Worm (Caenorhabditis elegans) whole organism, L4 larva: ENCODE data around the gene EGAP2.1.

Experiments
- D1046.2 ChIP-seq: fragments of 200-800 bp; sonication (Bioruptor generic); IDR thresholded peaks from 2 replicates; pipeline ENCODE4 v1.3.6; 2022; ENCODE audit warnings: missing genetic modification characterization, missing compliant biosample characterization
- F10B5.3 ChIP-seq: sonication (generic microtip); optimal IDR thresholded peaks from 2 replicates; lab custom pipeline; 2016; ENCODE audit warnings: mild to moderate bottlenecking, missing genetic modification characterization, missing compliant biosample characterization
- F49E8.2 ChIP-seq: sonication (generic microtip); optimal IDR thresholded peaks from 2 replicates; lab custom pipeline; 2016; ENCODE audit warnings: missing compliant biosample characterization, mild to moderate bottlenecking, missing genetic modification characterization, borderline replicate concordance
- R02D3.7 ChIP-seq: fragments of 150-350 bp; sonication (generic microtip); optimal IDR thresholded peaks from 3 replicates; lab custom pipeline; 2014; ENCODE audit warnings: missing biosample characterization, missing genetic modification characterization
- T26A8.4 ChIP-seq: fragments of 200-800 bp; sonication (Bioruptor generic); IDR thresholded peaks from 2 replicates; pipeline ENCODE4 v1.3.6; 2022; ENCODE audit warnings: missing genetic modification characterization, missing compliant biosample characterization
- aha-1 ChIP-seq: fragments of 150-350 bp; peaks from one replicate; lab custom pipeline; 2014; ENCODE audit warnings: missing biosample characterization, missing genetic modification characterization
- aly-2 ChIP-seq: sonication (generic microtip); optimal IDR thresholded peaks from 2 replicates; lab custom pipeline; 2018; ENCODE audit warnings: missing biosample characterization, missing genetic modification characterization
- attf-4 ChIP-seq: sonication (generic microtip); optimal IDR thresholded peaks from 3 replicates; lab custom pipeline; 2017; ENCODE audit warnings: missing biosample characterization, missing genetic modification characterization
- ceh-32 ChIP-seq: sonication (generic microtip); optimal IDR thresholded peaks from 2 replicates; lab custom pipeline; 2016; ENCODE audit warnings: mild to moderate bottlenecking, missing genetic modification characterization, missing compliant biosample characterization; ENCODE audit not compliant: poor library complexity
- ceh-82 ChIP-seq: sonication (generic microtip); optimal IDR thresholded peaks from 2 replicates; lab custom pipeline; 2017; ENCODE audit warnings: missing biosample characterization, missing genetic modification characterization
- ces-1 ChIP-seq: fragments of 150-350 bp; sonication (generic microtip); optimal IDR thresholded peaks from 4 replicates; lab custom pipeline; 2014; ENCODE audit warnings: missing biosample characterization, missing genetic modification reagents, missing genetic modification characterization
- cey-2 ChIP-seq: sonication (generic microtip); optimal IDR thresholded peaks from 3 replicates; lab custom pipeline; 2017; ENCODE audit warnings: missing genetic modification characterization, mild to moderate bottlenecking, missing compliant biosample characterization, antibody characterized with exemption, borderline replicate concordance; ENCODE audit not compliant: insufficient read depth
- ctbp-1 ChIP-seq: fragments of 200-800 bp; sonication (Bioruptor generic); IDR thresholded peaks from 2 replicates; pipeline ENCODE4 v1.3.6; 2022; ENCODE audit warnings: missing genetic modification reagents, missing genetic modification characterization, missing compliant biosample characterization
- daf-19 ChIP-seq: fragments of 200-800 bp; sonication (Bioruptor generic); conservative IDR thresholded peaks from 2 replicates; pipeline ENCODE4 v1.3.6; 2022; ENCODE audit warnings: missing genetic modification characterization, missing compliant biosample characterization
- daf-8 ChIP-seq: fragments of 200-800 bp; sonication (Bioruptor generic); IDR thresholded peaks from 2 replicates; pipeline ENCODE4 v1.3.6; 2022; ENCODE audit warnings: missing genetic modification characterization, missing compliant biosample characterization
- dmd-6 ChIP-seq: fragments of 200-800 bp; sonication (Bioruptor generic); IDR thresholded peaks from 2 replicates; pipeline ENCODE4 v1.3.6; 2022; ENCODE audit warnings: missing genetic modification reagents, missing genetic modification characterization, missing compliant biosample characterization
- dmd-9 ChIP-seq: fragments of 200-800 bp; sonication (Bioruptor generic); IDR thresholded peaks from 2 replicates; pipeline ENCODE4 v1.3.6; 2022; ENCODE audit warnings: missing genetic modification reagents, missing genetic modification characterization, missing compliant biosample characterization
- egl-43 ChIP-seq: fragments of 200-800 bp; sonication (Bioruptor generic); IDR thresholded peaks from 2 replicates; pipeline ENCODE4 v1.3.6; 2022; ENCODE audit warnings: missing genetic modification reagents, missing genetic modification characterization, missing compliant biosample characterization
- fos-1 ChIP-seq: fragments of 150-350 bp; optimal IDR thresholded peaks from 2 replicates; lab custom pipeline; 2014; ENCODE audit warnings: missing biosample characterization, missing genetic modification characterization
- hlh-11 ChIP-seq: fragments of 200-800 bp; sonication (Bioruptor generic); optimal IDR thresholded peaks from 2 replicates; lab custom pipeline; 2018; ENCODE audit warnings: mild to moderate bottlenecking, missing genetic modification characterization, missing compliant biosample characterization
- hlh-30 ChIP-seq: sonication (generic microtip); optimal IDR thresholded peaks from 2 replicates; lab custom pipeline; 2017; ENCODE audit warnings: antibody characterized with exemption, mild to moderate bottlenecking, missing genetic modification characterization, missing compliant biosample characterization; ENCODE audit not compliant: insufficient read depth
- hmg-1.1 ChIP-seq: fragments of 200-800 bp; sonication (Bioruptor generic); IDR thresholded peaks from 2 replicates; pipeline ENCODE4 v1.3.6; 2022; ENCODE audit warnings: missing genetic modification reagents, missing genetic modification characterization, missing compliant biosample characterization
- lim-7 ChIP-seq: fragments of 200-800 bp; sonication (Bioruptor generic); IDR thresholded peaks from 2 replicates; pipeline ENCODE4 v1.3.6; 2022; ENCODE audit warnings: missing genetic modification characterization, missing compliant biosample characterization
- lin-38 ChIP-seq: fragments of 200-800 bp; sonication (Bioruptor generic); IDR thresholded peaks from 2 replicates; pipeline ENCODE4 v1.3.6; 2022; ENCODE audit warnings: missing genetic modification reagents, missing genetic modification characterization, missing compliant biosample characterization
- mdl-1 ChIP-seq, 2 experiments: fragments of 150-350 bp in 1 of 2; sonication (generic microtip) in 1 of 2; optimal IDR thresholded peaks; 2 replicates each; lab custom pipeline; 2014 to 2017; ENCODE audit warnings: missing biosample characterization in 2 of 2, missing genetic modification characterization in 2 of 2
- mep-1 ChIP-seq: fragments of 150-350 bp; sonication (generic microtip); optimal IDR thresholded peaks from 3 replicates; lab custom pipeline; 2014; ENCODE audit warnings: missing biosample characterization, missing genetic modification characterization
- mes-2 ChIP-seq: sonication (generic microtip); optimal IDR thresholded peaks from 2 replicates; lab custom pipeline; 2016; ENCODE audit warnings: missing genotype, mild to moderate bottlenecking, missing genetic modification characterization, missing compliant biosample characterization; ENCODE audit not compliant: poor library complexity, severe bottlenecking
- mxl-3 ChIP-seq: fragments of 200-800 bp; sonication (Bioruptor generic); optimal IDR thresholded peaks from 2 replicates; lab custom pipeline; 2018; ENCODE audit warnings: mild to moderate bottlenecking, missing genetic modification characterization, missing compliant biosample characterization
- nhr-102 ChIP-seq: sonication (generic microtip); optimal IDR thresholded peaks from 2 replicates; lab custom pipeline; 2016; ENCODE audit warnings: mild to moderate bottlenecking, missing genetic modification characterization, moderate library complexity, missing compliant biosample characterization
- nhr-11 ChIP-seq: fragments of 150-350 bp; optimal IDR thresholded peaks from 2 replicates; lab custom pipeline; 2014; ENCODE audit warnings: missing biosample characterization, missing genetic modification characterization
- nhr-111 ChIP-seq: fragments of 200-800 bp; sonication (Bioruptor generic); optimal IDR thresholded peaks from 2 replicates; lab custom pipeline; 2018; ENCODE audit warnings: mild to moderate bottlenecking, missing genetic modification characterization, missing compliant biosample characterization
- nhr-25 ChIP-seq: sonication (generic microtip); optimal IDR thresholded peaks from 2 replicates; lab custom pipeline; 2017; ENCODE audit warnings: missing genetic modification characterization, mild to moderate bottlenecking, missing compliant biosample characterization, antibody characterized with exemption, moderate library complexity, borderline replicate concordance; ENCODE audit not compliant: insufficient read depth
- nhr-28 ChIP-seq: fragments of 150-350 bp; optimal IDR thresholded peaks from 2 replicates; lab custom pipeline; 2014; ENCODE audit warnings: missing biosample characterization, missing genetic modification characterization
- nhr-42 ChIP-seq: fragments of 200-800 bp; sonication (Bioruptor generic); IDR thresholded peaks from 2 replicates; pipeline ENCODE4 v1.3.6; 2022; ENCODE audit warnings: missing genetic modification characterization, missing compliant biosample characterization
- nhr-48 ChIP-seq: sonication (generic microtip); optimal IDR thresholded peaks from 2 replicates; lab custom pipeline; 2016; ENCODE audit warnings: mild to moderate bottlenecking, missing genetic modification characterization, missing compliant biosample characterization
- nhr-77 ChIP-seq: fragments of 150-350 bp; optimal IDR thresholded peaks from 2 replicates; lab custom pipeline; 2014; ENCODE audit warnings: missing biosample characterization, missing genetic modification characterization
- php-3 ChIP-seq: fragments of 200-800 bp; sonication (Bioruptor generic); IDR thresholded peaks from 2 replicates; pipeline ENCODE4 v1.3.6; 2022; ENCODE audit warnings: missing genetic modification reagents, missing genetic modification characterization, missing compliant biosample characterization
- saeg-2 ChIP-seq: fragments of 200-800 bp; sonication (Bioruptor generic); IDR thresholded peaks from 2 replicates; pipeline ENCODE4 v1.3.6; 2022; ENCODE audit warnings: missing genetic modification reagents, missing genetic modification characterization, missing compliant biosample characterization
- skn-1 ChIP-seq: fragments of 150-350 bp; optimal IDR thresholded peaks from 2 replicates; lab custom pipeline; 2014; ENCODE audit warnings: missing biosample characterization, missing genetic modification characterization
- snpc-1.2 ChIP-seq: fragments of 200-800 bp; sonication (Bioruptor generic); IDR thresholded peaks from 2 replicates; pipeline ENCODE4 v1.3.6; 2022; ENCODE audit warnings: missing genetic modification reagents, missing genetic modification characterization, missing compliant biosample characterization
- spr-1 ChIP-seq: sonication (generic microtip); optimal IDR thresholded peaks from 2 replicates; lab custom pipeline; 2016; ENCODE audit warnings: mild to moderate bottlenecking, missing genetic modification characterization, missing compliant biosample characterization
- tag-97 ChIP-seq: fragments of 200-800 bp; sonication (Bioruptor generic); IDR thresholded peaks from 2 replicates; pipeline ENCODE4 v1.3.6; 2022; ENCODE audit warnings: missing genetic modification characterization, missing compliant biosample characterization
- unc-130 ChIP-seq: sonication (generic microtip); optimal IDR thresholded peaks from 2 replicates; lab custom pipeline; 2016; ENCODE audit warnings: missing genetic modification reagents, missing genetic modification characterization, missing compliant biosample characterization
- unc-62 ChIP-seq, 3 experiments: fragments of 150-350 bp in 1 of 3; sonication (generic microtip); optimal IDR thresholded peaks in 2 of 3; peaks in 1 of 3; 1 replicate in 1 of 3; 2 replicates in 2 of 3; lab custom pipeline; 2014 to 2017; ENCODE audit warnings: missing biosample characterization in 3 of 3, missing genetic modification characterization in 3 of 3, missing genetic modification reagents in 3 of 3, missing genotype in 1 of 3
- vab-7 ChIP-seq: fragments of 200-800 bp; sonication (Bioruptor generic); IDR thresholded peaks from 2 replicates; pipeline ENCODE4 v1.3.6; 2022; ENCODE audit warnings: missing genetic modification reagents, missing genetic modification characterization, missing compliant biosample characterization
- zfp-2 ChIP-seq: sonication (generic microtip); optimal IDR thresholded peaks from 2 replicates; lab custom pipeline; 2016; ENCODE audit warnings: mild to moderate bottlenecking, missing genetic modification characterization, missing compliant biosample characterization
- zfp-3 ChIP-seq: fragments of 200-800 bp; sonication (Bioruptor generic); conservative IDR thresholded peaks from 2 replicates; pipeline ENCODE4 v1.3.6; 2022; ENCODE audit warnings: missing genetic modification reagents, missing genetic modification characterization, missing compliant biosample characterization
- zip-11 ChIP-seq: fragments of 200-800 bp; sonication (Bioruptor generic); IDR thresholded peaks from 2 replicates; pipeline ENCODE4 v1.3.6; 2022; ENCODE audit warnings: missing genetic modification characterization, missing compliant biosample characterization

Gene EGAP2.1

DNA sequence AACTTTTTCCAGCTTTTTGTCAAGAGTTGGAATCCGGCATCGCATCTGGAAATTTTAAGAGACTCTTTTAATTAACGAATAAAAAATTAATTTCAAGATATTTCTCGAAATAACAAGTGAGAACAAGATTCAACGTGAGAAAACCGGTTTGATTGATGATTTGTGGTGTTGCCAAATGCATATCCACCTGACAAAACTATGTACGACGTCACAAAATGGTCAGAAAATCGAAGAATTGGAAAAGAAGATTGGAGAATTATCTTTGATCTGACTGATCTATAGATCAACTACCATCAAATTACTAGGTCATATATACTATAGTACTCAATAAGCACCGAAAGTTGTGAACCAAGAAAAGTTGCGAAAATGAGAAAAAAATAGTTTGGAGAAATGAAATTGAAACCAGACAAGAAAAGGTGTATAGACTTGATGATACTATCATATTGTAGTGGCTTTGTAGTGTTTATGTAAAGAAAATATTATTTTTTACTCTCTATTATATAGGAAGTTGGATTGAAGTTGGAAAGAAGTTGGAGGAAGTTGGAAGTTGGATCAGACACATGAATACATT is 15.7 kb downstream of the EGAP2.1 start, which contains the start of gene ptr-6:
TSS of gene ptr-6 (minus strand) at position 47 of the 571 bp plus-strand sequence.
- TF ChIP-seq nhr-111 (GFP tag; lab: Kevin White, UChicago) (no peak), ctbp-1 (GFP tag; lab: Robert Waterston, UW) (no peak), nhr-28 (tag; lab: Kevin White, UChicago) (peak; percentile 3), R02D3.7 (tag; lab: Kevin White, UChicago) (no peak), egl-43 (GFP tag; lab: Robert Waterston, UW) (no peak), D1046.2 (GFP tag; lab: Robert Waterston, UW) (no peak), F49E8.2 (no peak), mep-1 (tag; lab: Kevin White, UChicago) (no peak), nhr-48 (tag; lab: Kevin White, UChicago) (peak; percentile 29), hlh-11 (tag; lab: Kevin White, UChicago) (peak; percentile 16), unc-130 (GFP tag; lab: Kevin White, UChicago) (no peak), unc-62 (GFP tag; optimal IDR thresholded peaks at IDR 0.05 in 1 of 2; lab: Kevin White, UChicago) (peak in 1 of 2 experiments; percentile 65), unc-62 (tag; optimal IDR thresholded peaks at IDR 0.05; lab: Kevin White, UChicago) (no peak), hmg-1.1 (GFP tag; lab: Robert Waterston, UW) (no peak), hlh-30 (tag; lab: Kevin White, UChicago) (peak; percentile 23), zfp-2 (no peak), ces-1 (GFP tag; lab: Kevin White, UChicago) (no peak), F10B5.3 (no peak), lin-38 (GFP tag; lab: Robert Waterston, UW) (no peak), mdl-1 (tag; optimal IDR thresholded peaks at IDR 0.05; lab: Kevin White, UChicago) (peak in 1 of 2 experiments; percentile 32), zip-11 (no peak), dmd-6 (GFP tag; lab: Robert Waterston, UW) (peak; percentile 33; the same call in 1 of the 2 replicates), nhr-11 (tag; lab: Kevin White, UChicago) (no peak), snpc-1.2 (GFP tag; lab: Robert Waterston, UW) (no peak), mxl-3 (GFP tag; lab: Kevin White, UChicago) (no peak), ceh-82 (tag; lab: Kevin White, UChicago) (no peak), vab-7 (GFP tag; lab: Robert Waterston, UW) (no peak), tag-97 (no peak), aly-2 (tag; lab: Kevin White, UChicago) (no peak), skn-1 (no peak), attf-4 (no peak), aha-1 (tag; lab: Kevin White, UChicago) (peak; percentile 50), ceh-32 (tag; lab: Kevin White, UChicago) (no peak), nhr-102 (tag; lab: Kevin White, UChicago) (peak; percentile 16)

DNA sequence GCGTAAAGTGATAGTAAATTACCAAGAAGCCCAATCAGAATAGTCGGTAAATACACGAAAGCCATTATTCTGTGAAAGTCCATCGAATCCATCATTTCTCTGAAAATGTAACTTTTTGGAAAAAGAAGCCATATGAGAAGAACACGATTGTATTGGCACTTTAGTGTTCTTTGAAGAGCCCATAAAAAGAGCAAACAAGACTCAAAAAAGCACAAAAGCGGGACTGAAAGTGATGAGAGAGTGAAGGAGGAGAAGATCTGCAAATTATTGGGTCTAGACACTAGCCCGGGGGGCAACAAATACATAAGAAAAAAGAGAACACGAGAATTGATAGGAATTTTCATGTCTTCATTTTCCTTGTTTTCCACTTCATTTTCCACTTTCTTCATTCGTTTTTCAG is 24.2 kb downstream of the EGAP2.1 start, which contains the start of gene frpr-4:
TSS of gene frpr-4 (minus strand) at position 101 of the 400 bp plus-strand sequence.
- TF ChIP-seq daf-8 (GFP tag; lab: Robert Waterston, UW) (no peak), nhr-42 (GFP tag; lab: Robert Waterston, UW) (no peak), nhr-25 (no peak), fos-1 (tag; lab: Kevin White, UChicago) (no peak), T26A8.4 (GFP tag; lab: Robert Waterston, UW) (no peak), dmd-9 (no peak), cey-2 (no peak), spr-1 (no peak), mes-2 (tag; lab: Kevin White, UChicago) (no peak), nhr-77 (tag; lab: Kevin White, UChicago) (no peak), lim-7 (GFP tag; lab: Robert Waterston, UW) (no peak), php-3 (GFP tag; lab: Robert Waterston, UW) (no peak), daf-19 (GFP tag; lab: Robert Waterston, UW) (no peak), saeg-2 (GFP tag; lab: Robert Waterston, UW) (no peak), tag-97 (no peak), ctbp-1 (GFP tag; lab: Robert Waterston, UW) (no peak), zfp-3 (GFP tag; lab: Robert Waterston, UW) (no peak)
